Fruit fly (Drosophila melanogaster) whole organism, wandering third instar larva: Measurements from ENCODE around the gene Uros1.

ENCODE experiments used
- CG32264 ChIP-seq: fragments of 200-800 bp; sonication (Bioruptor generic); optimal IDR thresholded peaks from 2 replicates; lab custom pipeline; 2016; ENCODE audit warnings: missing biosample characterization, missing genetic modification characterization
- CG9705 ChIP-seq: fragments of 200-800 bp; sonication (Bioruptor generic); optimal IDR thresholded peaks from 2 replicates; lab custom pipeline; 2018; ENCODE audit warnings: missing biosample characterization, mild to moderate bottlenecking, missing genetic modification characterization
- CrebA ChIP-seq: fragments of 200-800 bp; sonication (Bioruptor generic); optimal IDR thresholded peaks from 2 replicates; lab custom pipeline; 2016; ENCODE audit warnings: missing biosample characterization, mild to moderate bottlenecking, missing genetic modification characterization, borderline replicate concordance
- Dfd ChIP-seq: fragments of >200 bp; optimal IDR thresholded peaks from 2 replicates; lab custom pipeline; 2017; ENCODE audit warnings: missing biosample characterization, missing genetic modification characterization
- Dif ChIP-seq: fragments of 200-275, 200-300 bp; sonication (Bioruptor generic); optimal IDR thresholded peaks from 2 replicates; lab custom pipeline; 2018; ENCODE audit warnings: missing biosample characterization, missing genetic modification characterization; ENCODE audit not compliant: partially characterized antibody
- GATAd ChIP-seq: sonication (Bioruptor generic); optimal IDR thresholded peaks from 2 replicates; lab custom pipeline; 2016; ENCODE audit warnings: missing biosample characterization, missing genetic modification characterization
- HLH106 ChIP-seq: fragments of 200-800 bp; optimal IDR thresholded peaks from 3 replicates; lab custom pipeline; 2019; ENCODE audit warnings: missing biosample characterization, mild to moderate bottlenecking, missing genetic modification characterization, moderate library complexity
- Hnf4 ChIP-seq: fragments of 200-800 bp; sonication (Bioruptor generic); optimal IDR thresholded peaks from 2 replicates; lab custom pipeline; 2016; ENCODE audit warnings: missing biosample characterization, mild to moderate bottlenecking, missing genetic modification characterization
- Hr78 ChIP-seq: fragments of >200 bp; optimal IDR thresholded peaks from 2 replicates; lab custom pipeline; 2017; ENCODE audit warnings: missing biosample characterization, missing genetic modification characterization
- Hr83 ChIP-seq: fragments of 200-300 bp; sonication (Bioruptor generic); optimal IDR thresholded peaks from 2 replicates; lab custom pipeline; 2016; ENCODE audit warnings: missing biosample characterization, mild to moderate bottlenecking, missing genetic modification characterization, moderate library complexity; ENCODE audit not compliant: poor library complexity, severe bottlenecking
- Jra ChIP-seq: sonication (Bioruptor generic); optimal IDR thresholded peaks from 2 replicates; lab custom pipeline; 2016; ENCODE audit warnings: missing biosample characterization, missing genetic modification characterization
- Mio ChIP-seq: sonication (Bioruptor generic); optimal IDR thresholded peaks from 2 replicates; lab custom pipeline; 2016; ENCODE audit warnings: missing biosample characterization, missing genetic modification characterization
- Myc ChIP-seq: fragments of >200 bp; optimal IDR thresholded peaks from 2 replicates; lab custom pipeline; 2017
- N ChIP-seq: fragments of >200 bp; optimal IDR thresholded peaks from 2 replicates; lab custom pipeline; 2018; ENCODE audit warnings: missing biosample characterization, missing external identifiers, missing genetic modification characterization
- OdsH ChIP-seq: fragments of 200-800 bp; sonication (Bioruptor generic); optimal IDR thresholded peaks from 2 replicates; lab custom pipeline; 2016; ENCODE audit warnings: missing biosample characterization, mild to moderate bottlenecking, missing genetic modification characterization
- Rel ChIP-seq, 2 experiments: fragments of 200-800 bp; sonication (Bioruptor generic) in 1 of 2; optimal IDR thresholded peaks; 2 replicates in 1 of 2; 3 replicates in 1 of 2; lab custom pipeline; 2016 to 2019; ENCODE audit warnings: mild to moderate bottlenecking in 2 of 2, missing biosample characterization in 2 of 2, missing genetic modification characterization in 2 of 2, moderate library complexity in 1 of 2
- Sp1 ChIP-seq: fragments of 200-800 bp; sonication (Bioruptor generic); optimal IDR thresholded peaks from 3 replicates; lab custom pipeline; 2019; ENCODE audit warnings: missing biosample characterization, mild to moderate bottlenecking, missing genetic modification characterization, moderate library complexity
- Vsx2 ChIP-seq: fragments of 200-300, 225-300 bp; sonication (Bioruptor generic); optimal IDR thresholded peaks from 2 replicates; lab custom pipeline; 2018; ENCODE audit warnings: missing biosample characterization, missing genetic modification characterization; ENCODE audit not compliant: partially characterized antibody
- br ChIP-seq: fragments of 200-800 bp; sonication (Bioruptor generic); optimal IDR thresholded peaks from 2 replicates; lab custom pipeline; 2016; ENCODE audit warnings: missing biosample characterization, missing genetic modification characterization
- brk ChIP-seq: fragments of 200-800 bp; sonication (Bioruptor generic); optimal IDR thresholded peaks from 2 replicates; lab custom pipeline; 2016; ENCODE audit warnings: missing biosample characterization, mild to moderate bottlenecking, missing genetic modification characterization
- dl ChIP-seq, 2 experiments: fragments of 175-275, 200-275 bp in 1 of 2; fragments of 200-275 bp in 1 of 2; sonication (Bioruptor generic); optimal IDR thresholded peaks; lab custom pipeline; 2018; ENCODE audit warnings: mild to moderate bottlenecking in 2 of 2, missing biosample characterization in 2 of 2, missing genetic modification characterization in 2 of 2, moderate library complexity in 2 of 2; ENCODE audit not compliant: partially characterized antibody in 2 of 2, insufficient read depth in 1 of 2
- dmrt93B ChIP-seq: fragments of 200-800 bp; sonication (Bioruptor generic); optimal IDR thresholded peaks from 2 replicates; lab custom pipeline; 2018; ENCODE audit warnings: missing biosample characterization, mild to moderate bottlenecking, missing genetic modification characterization
- dsf ChIP-seq: sonication (Bioruptor generic); optimal IDR thresholded peaks from 2 replicates; lab custom pipeline; 2016; ENCODE audit warnings: missing biosample characterization, missing genetic modification characterization, borderline replicate concordance
- ey ChIP-seq: fragments of 200-800 bp; sonication (Bioruptor generic); optimal IDR thresholded peaks from 2 replicates; lab custom pipeline; 2016; ENCODE audit warnings: missing biosample characterization, missing genetic modification characterization
- foxo ChIP-seq, 2 experiments: fragments of 200-800 bp; sonication (Bioruptor generic); optimal IDR thresholded peaks; 2 replicates in 1 of 2; 3 replicates in 1 of 2; lab custom pipeline; 2016 to 2017; ENCODE audit warnings: missing biosample characterization in 2 of 2, missing genetic modification characterization in 2 of 2
- fru ChIP-seq: fragments of 200-800 bp; sonication (Bioruptor generic); optimal IDR thresholded peaks from 3 replicates; lab custom pipeline; 2016; ENCODE audit warnings: missing biosample characterization, mild to moderate bottlenecking, missing genetic modification characterization
- h ChIP-seq: fragments of 200-800 bp; sonication (Bioruptor generic); optimal IDR thresholded peaks from 3 replicates; lab custom pipeline; 2016; ENCODE audit warnings: missing biosample characterization, mild to moderate bottlenecking, missing genetic modification characterization
- jim ChIP-seq: fragments of 175-275, 200-325 bp; sonication (Bioruptor generic); optimal IDR thresholded peaks from 2 replicates; lab custom pipeline; 2016; ENCODE audit warnings: missing biosample characterization, mild to moderate bottlenecking, missing genetic modification characterization
- lola ChIP-seq: fragments of >200 bp; optimal IDR thresholded peaks from 2 replicates; lab custom pipeline; 2017; ENCODE audit warnings: missing biosample characterization, missing genetic modification characterization
- pan ChIP-seq: fragments of >200 bp; optimal IDR thresholded peaks from 2 replicates; lab custom pipeline; 2017
- psq ChIP-seq: fragments of 200-800 bp; sonication (Bioruptor generic); optimal IDR thresholded peaks from 3 replicates; lab custom pipeline; 2017; ENCODE audit warnings: missing biosample characterization, mild to moderate bottlenecking, missing genetic modification characterization, moderate library complexity
- rgr ChIP-seq: fragments of 200-800 bp; sonication (Bioruptor generic); optimal IDR thresholded peaks from 3 replicates; lab custom pipeline; 2016; ENCODE audit warnings: missing biosample characterization, mild to moderate bottlenecking, missing genetic modification characterization
- sage ChIP-seq: fragments of 200-800 bp; sonication (Bioruptor generic); optimal IDR thresholded peaks from 2 replicates; lab custom pipeline; 2016; ENCODE audit warnings: missing biosample characterization, mild to moderate bottlenecking, missing genetic modification characterization
- tai ChIP-seq: sonication (Bioruptor generic); optimal IDR thresholded peaks from 2 replicates; lab custom pipeline; 2016; ENCODE audit warnings: missing biosample characterization, missing genetic modification characterization
- usp ChIP-seq: fragments of >200 bp; optimal IDR thresholded peaks from 2 replicates; lab custom pipeline; 2017; ENCODE audit warnings: missing biosample characterization, missing genetic modification characterization
- woc ChIP-seq: sonication (Bioruptor generic); optimal IDR thresholded peaks from 2 replicates; lab custom pipeline; 2016; ENCODE audit warnings: missing biosample characterization, mild to moderate bottlenecking, missing genetic modification characterization

Gene Uros1

DNA sequence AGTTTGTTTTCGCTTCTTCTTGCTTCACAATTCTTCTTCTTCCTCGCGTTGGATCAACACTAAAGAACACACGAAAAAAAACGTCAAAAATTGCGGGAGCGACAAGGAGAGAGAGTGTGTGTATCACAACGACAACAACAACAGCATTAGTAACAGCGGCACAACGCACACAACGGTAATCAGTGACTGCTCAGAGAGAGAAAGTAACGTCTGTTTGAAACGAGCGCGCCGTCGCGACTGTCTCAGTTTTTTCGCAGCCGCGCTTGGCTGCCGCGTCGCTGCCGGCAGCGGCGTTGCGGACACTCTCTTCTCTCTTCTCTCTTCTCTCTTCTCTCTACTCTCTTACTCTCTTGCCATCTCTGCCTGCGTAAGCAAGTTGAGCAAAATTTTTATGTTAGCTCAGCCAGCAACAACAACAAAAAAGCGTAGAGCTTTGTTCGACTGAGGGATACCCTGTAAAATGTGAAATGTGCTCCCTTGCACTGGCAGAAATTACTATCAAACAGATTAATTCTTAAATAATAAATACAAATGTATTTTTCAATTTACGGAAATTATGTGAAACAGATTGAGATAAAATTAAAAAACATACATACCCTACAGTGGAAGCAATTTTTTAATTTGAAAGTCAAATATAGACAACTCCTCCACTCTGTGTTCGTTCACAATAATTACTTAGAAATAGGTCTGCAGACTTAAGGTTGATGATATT lies 8.3 kb downstream of the Uros1 start (continued):
- TF ChIP-seq usp (GFP tag; lab: Kevin White, UChicago) (no peak), dl (GFP tag; optimal IDR thresholded peaks at IDR 0.05; lab: Kevin White, UChicago; ENCODE audit: insufficient read depth in 1 of 2, partially characterized antibody in 2 of 2) (peak; percentile 81 to 88), br (GFP tag; lab: Kevin White, UChicago) (peak; percentile 18)

DNA sequence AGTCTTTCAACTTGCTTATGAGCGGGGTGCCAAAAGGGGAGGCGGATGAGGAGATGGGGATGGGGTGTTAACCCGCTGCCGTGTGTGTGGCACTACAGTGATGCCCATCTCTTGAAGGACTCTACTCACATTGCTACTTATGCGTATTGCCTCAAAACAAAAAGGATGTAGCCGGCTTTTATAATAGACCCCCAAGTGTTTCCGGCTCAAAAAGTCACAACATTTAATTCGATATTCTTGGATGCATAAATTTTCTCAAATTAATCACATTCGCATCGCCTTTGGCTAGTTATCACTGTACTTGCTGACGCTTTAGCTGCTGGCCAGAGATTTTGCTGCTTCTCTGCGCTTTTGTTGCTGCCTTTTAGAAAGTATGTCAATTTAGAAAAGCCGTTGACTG lies 9.1 kb downstream of the Uros1 start:
- TF ChIP-seq Hr78 (GFP tag; lab: Kevin White, UChicago) (no peak), dl (GFP tag; optimal IDR thresholded peaks at IDR 0.05; lab: Kevin White, UChicago; ENCODE audit: insufficient read depth in 1 of 2, partially characterized antibody in 2 of 2) (no peak), h (peak; percentile 60), Vsx2 (GFP tag; lab: Kevin White, UChicago) (no peak), tai (GFP tag; lab: Kevin White, UChicago) (no peak), rgr (GFP tag; lab: Kevin White, UChicago) (peak; percentile 47), dmrt93B (GFP tag; lab: Kevin White, UChicago) (peak; percentile 27), brk (GFP tag; lab: Kevin White, UChicago) (no peak), fru (GFP tag; lab: Kevin White, UChicago) (no peak), Mio (GFP tag; lab: Kevin White, UChicago) (no peak), woc (GFP tag; lab: Kevin White, UChicago) (no peak), jim (GFP tag; lab: Kevin White, UChicago) (no peak), Jra (GFP tag; lab: Kevin White, UChicago) (no peak), pan (lab: Kevin White, UChicago) (no peak), sage (GFP tag; lab: Kevin White, UChicago) (no peak), usp (GFP tag; lab: Kevin White, UChicago) (no peak), HLH106 (peak; percentile 57), OdsH (no peak), Rel (GFP tag; optimal IDR thresholded peaks at IDR 0.05; lab: Kevin White, UChicago) (no peak), Rel (tag; optimal IDR thresholded peaks at IDR 0.05; lab: Kevin White, UChicago) (no peak), CG9705 (GFP tag; lab: Kevin White, UChicago) (no peak), Hr83 (no peak), CG32264 (no peak), psq (GFP tag; lab: Kevin White, UChicago) (no peak), lola (GFP tag; lab: Kevin White, UChicago) (no peak), ey (peak; percentile 56), GATAd (GFP tag; lab: Kevin White, UChicago) (no peak), Hnf4 (GFP tag; lab: Kevin White, UChicago) (peak; percentile 22), br (GFP tag; lab: Kevin White, UChicago) (no peak), Dif (GFP tag; lab: Kevin White, UChicago) (no peak), Dfd (no peak), N (GFP tag; lab: Kevin White, UChicago) (no peak), CrebA (GFP tag; lab: Kevin White, UChicago) (no peak), foxo (GFP tag; optimal IDR thresholded peaks at IDR 0.05; lab: Kevin White, UChicago) (peak in 1 of 2 experiments; percentile 56), dsf (GFP tag; lab: Kevin White, UChicago) (no peak)

DNA sequence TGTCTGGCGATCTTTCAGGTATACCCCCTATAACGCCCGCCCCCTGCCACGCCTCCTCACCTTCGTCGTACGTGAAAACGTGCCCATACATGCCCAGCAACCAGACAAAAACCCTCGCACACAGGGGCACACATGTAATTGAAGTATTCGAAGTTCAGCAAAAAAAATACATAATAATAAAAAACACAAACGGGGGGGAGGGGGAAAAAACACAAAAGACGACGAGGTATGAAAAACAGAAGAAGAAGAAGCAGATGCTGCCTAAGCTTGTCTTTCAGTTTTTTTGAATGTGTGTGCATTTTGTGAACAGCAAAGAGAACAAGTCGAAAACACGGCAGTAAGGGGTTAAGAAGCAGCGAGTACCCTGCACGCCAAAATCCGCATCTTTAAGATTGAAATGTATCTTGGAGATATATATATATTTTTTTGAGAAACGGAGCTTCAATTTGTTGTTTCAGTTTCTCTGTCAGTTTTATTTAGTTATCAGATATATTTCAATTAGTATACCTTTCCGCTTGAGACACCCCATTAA lies 11.1 kb downstream of the Uros1 start:
- TF ChIP-seq usp (GFP tag; lab: Kevin White, UChicago) (no peak), dl (GFP tag; optimal IDR thresholded peaks at IDR 0.05; lab: Kevin White, UChicago; ENCODE audit: insufficient read depth in 1 of 2, partially characterized antibody in 2 of 2) (no peak), OdsH (peak; percentile 35), psq (GFP tag; lab: Kevin White, UChicago) (peak; percentile 37), tai (GFP tag; lab: Kevin White, UChicago) (no peak), br (GFP tag; lab: Kevin White, UChicago) (no peak), Sp1 (GFP tag; lab: Kevin White, UChicago) (peak; percentile 3), Jra (GFP tag; lab: Kevin White, UChicago) (no peak), woc (GFP tag; lab: Kevin White, UChicago) (peak; percentile 52), fru (GFP tag; lab: Kevin White, UChicago) (peak; percentile 32), jim (GFP tag; lab: Kevin White, UChicago) (peak; percentile 50), Myc (lab: Kevin White, UChicago) (no peak), sage (GFP tag; lab: Kevin White, UChicago) (no peak), h (peak; percentile 23), brk (GFP tag; lab: Kevin White, UChicago) (no peak), Vsx2 (GFP tag; lab: Kevin White, UChicago) (no peak), lola (GFP tag; lab: Kevin White, UChicago) (no peak), Mio (GFP tag; lab: Kevin White, UChicago) (no peak), Hr83 (no peak), foxo (GFP tag; optimal IDR thresholded peaks at IDR 0.05; lab: Kevin White, UChicago) (peak in 1 of 2 experiments; percentile 35), rgr (GFP tag; lab: Kevin White, UChicago) (peak; percentile 11), Rel (GFP tag; optimal IDR thresholded peaks at IDR 0.05; lab: Kevin White, UChicago) (no peak), Rel (tag; optimal IDR thresholded peaks at IDR 0.05; lab: Kevin White, UChicago) (peak; percentile 66)
